Worm (Caenorhabditis elegans): ENCODE data around the gene srg-34.

DNA sequence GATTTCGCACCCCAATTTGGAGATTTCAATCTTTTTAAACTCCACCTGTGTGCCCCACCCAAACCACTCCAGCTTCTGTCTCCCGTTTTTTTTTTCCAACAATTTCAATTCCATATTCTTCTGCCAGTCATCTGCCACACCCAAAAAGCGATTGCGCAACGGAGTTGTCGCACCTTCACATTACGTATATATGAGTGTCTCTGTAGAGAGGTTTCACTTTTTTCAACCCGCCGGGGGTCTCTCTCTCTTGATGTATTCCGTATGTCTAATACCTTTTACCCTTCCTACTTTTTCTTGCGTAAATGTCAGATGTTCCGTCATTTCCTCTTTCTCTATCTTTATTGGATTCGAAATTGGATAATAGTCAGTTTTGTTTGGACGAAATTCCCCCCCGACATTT, 22.3 kb upstream of the srg-34 start:
- TF ChIP-seq odd-2 (tag; optimal IDR thresholded peaks at IDR 0.05) = no peak
- TF ChIP-seq tbx-7 (tag; optimal IDR thresholded peaks at IDR 0.05) = no peak
- no peak for TF ChIP-seq K02D7.2 (tag; optimal IDR thresholded peaks at IDR 0.05)
- TF ChIP-seq ama-1 (optimal IDR thresholded peaks at IDR 0.05) = no peak
- TF ChIP-seq rnt-1 (tag; optimal IDR thresholded peaks at IDR 0.05) = no peak
- no peak for TF ChIP-seq elt-2 (tag; optimal IDR thresholded peaks at IDR 0.05)
- TF ChIP-seq gmeb-2 (tag; optimal IDR thresholded peaks at IDR 0.05) = no peak
- TF ChIP-seq hlh-15 (tag; optimal IDR thresholded peaks at IDR 0.05) = no peak
